Worm (Caenorhabditis elegans): Measurements from ENCODE around the gene Y56A3A.22.

The Y56A3A.22 gene

DNA sequence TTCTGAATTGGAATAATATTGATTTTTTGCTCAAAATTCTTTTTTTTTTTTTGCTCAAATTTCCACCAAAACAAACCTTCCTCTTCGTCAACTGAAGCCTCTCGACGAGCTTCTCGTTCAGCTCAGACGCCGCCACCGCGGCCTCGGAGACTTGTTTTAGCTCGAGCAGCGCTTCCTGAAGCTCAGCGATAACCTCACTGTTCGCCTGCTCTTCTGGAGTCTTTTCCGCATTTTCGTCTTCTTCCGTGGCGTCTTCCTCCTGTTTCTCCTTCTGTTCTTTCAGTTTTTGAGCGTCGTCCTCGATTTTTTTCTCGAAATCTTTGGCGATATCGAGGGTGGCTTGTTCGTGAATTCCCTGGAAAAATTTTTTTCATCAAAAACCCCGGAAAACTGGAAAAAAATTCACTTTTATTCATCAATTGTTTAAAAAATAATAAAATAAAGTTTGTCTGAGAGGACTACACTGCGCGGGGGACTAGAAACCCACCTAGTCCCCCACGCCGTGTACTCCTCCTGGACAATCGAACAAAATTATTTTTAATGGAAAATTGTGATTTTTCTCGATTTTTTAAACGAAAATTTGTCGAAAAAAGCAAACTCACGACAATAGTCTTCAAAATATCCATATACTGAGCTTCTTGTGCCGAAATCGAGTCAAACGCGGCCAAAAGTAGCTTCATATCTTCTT, 24.7 kb downstream of the Y56A3A.22 start:
- TF ChIP-seq nhr-25 (tag; optimal IDR thresholded peaks at IDR 0.05) (peak; percentile 82), crh-2 (tag; optimal IDR thresholded peaks at IDR 0.05) (peak; percentile 92), nhr-10 (tag; optimal IDR thresholded peaks at IDR 0.05) (no peak), elt-3 (tag; optimal IDR thresholded peaks at IDR 0.05) (no peak), mab-5 (tag; optimal IDR thresholded peaks at IDR 0.05) (peak; percentile 67), ama-1 (optimal IDR thresholded peaks at IDR 0.05) (peak; percentile 9), unc-39 (tag; optimal IDR thresholded peaks at IDR 0.05) (no peak), Y55F3AM.14 (GFP tag; optimal IDR thresholded peaks at IDR 0.05) (peak; percentile 55), mdl-1 (tag; optimal IDR thresholded peaks at IDR 0.05) (no peak), nhr-237 (tag; optimal IDR thresholded peaks at IDR 0.05) (no peak), unc-62 (GFP tag; optimal IDR thresholded peaks at IDR 0.05) (no peak), ztf-1 (GFP tag; conservative IDR thresholded peaks at IDR 0.05) (0 out of 2 replicates have a peak, but pooled peaks have one; percentile 70), lin-39 (tag; optimal IDR thresholded peaks at IDR 0.05) (no peak), blmp-1 (tag; optimal IDR thresholded peaks at IDR 0.05; ENCODE audit: insufficient read depth) (peak; percentile 35), ceh-16 (tag; optimal IDR thresholded peaks at IDR 0.05) (no peak), snpc-4 (tag; optimal IDR thresholded peaks at IDR 0.05) (peak; percentile 79), nhr-11 (tag; optimal IDR thresholded peaks at IDR 0.05) (no peak), R02D3.7 (tag; optimal IDR thresholded peaks at IDR 0.05) (peak; percentile 47), nhr-77 (tag; optimal IDR thresholded peaks at IDR 0.05) (no peak), fos-1 (tag; optimal IDR thresholded peaks at IDR 0.05) (peak; percentile 34), aly-2 (tag; optimal IDR thresholded peaks at IDR 0.05) (no peak), ztf-11 (tag; optimal IDR thresholded peaks at IDR 0.05) (no peak), F13H6.1 (tag; optimal IDR thresholded peaks at IDR 0.05) (peak; percentile 90), unc-55 (GFP tag; optimal IDR thresholded peaks at IDR 0.05) (peak; percentile 86), elt-1 (tag; optimal IDR thresholded peaks at IDR 0.05) (no peak), alr-1 (tag; optimal IDR thresholded peaks at IDR 0.05) (no peak), egl-27 (tag; optimal IDR thresholded peaks at IDR 0.05) (peak; percentile 73), lin-13 (GFP tag; optimal IDR thresholded peaks at IDR 0.05) (peak; percentile 91), nhr-23 (tag; optimal IDR thresholded peaks at IDR 0.05) (no peak), lsy-2 (tag; optimal IDR thresholded peaks at IDR 0.05) (peak; percentile 86 to 94), sma-3 (GFP tag; optimal IDR thresholded peaks at IDR 0.05) (peak; percentile 90), zag-1 (tag; optimal IDR thresholded peaks at IDR 0.05) (no peak), sem-4 (tag; optimal IDR thresholded peaks at IDR 0.05) (peak; percentile 95), nhr-6 (tag; optimal IDR thresholded peaks at IDR 0.05) (peak; percentile 42), mbf-1 (tag; optimal IDR thresholded peaks at IDR 0.05) (no peak), sma-9 (GFP tag; optimal IDR thresholded peaks at IDR 0.05) (peak; percentile 97), sma-9 (tag; optimal IDR thresholded peaks at IDR 0.05) (no peak), gmeb-1 (tag; optimal IDR thresholded peaks at IDR 0.05) (peak; percentile 85), lin-11 (tag; optimal IDR thresholded peaks at IDR 0.05) (peak; percentile 52), C34F6.9 (tag; optimal IDR thresholded peaks at IDR 0.05) (peak; percentile 80), peb-1 (tag; optimal IDR thresholded peaks at IDR 0.05) (no peak), dmd-4 (tag; optimal IDR thresholded peaks at IDR 0.05) (peak; percentile 47), ZK546.5 (tag; optimal IDR thresholded peaks at IDR 0.05) (peak; percentile 9), nhr-129 (tag; optimal IDR thresholded peaks at IDR 0.05) (no peak), ceh-82 (tag; optimal IDR thresholded peaks at IDR 0.05) (no peak), nhr-21 (tag; optimal IDR thresholded peaks at IDR 0.05) (peak; percentile 82), skn-1 (tag; optimal IDR thresholded peaks at IDR 0.05) (no peak), ztf-4 (tag; optimal IDR thresholded peaks at IDR 0.05) (peak; percentile 74), nhr-12 (tag; optimal IDR thresholded peaks at IDR 0.05) (no peak)

Measured in whole organism, L2 larva.